Fruit fly (Drosophila melanogaster): ENCODE data around the gene ds.

Gene ds

DNA sequence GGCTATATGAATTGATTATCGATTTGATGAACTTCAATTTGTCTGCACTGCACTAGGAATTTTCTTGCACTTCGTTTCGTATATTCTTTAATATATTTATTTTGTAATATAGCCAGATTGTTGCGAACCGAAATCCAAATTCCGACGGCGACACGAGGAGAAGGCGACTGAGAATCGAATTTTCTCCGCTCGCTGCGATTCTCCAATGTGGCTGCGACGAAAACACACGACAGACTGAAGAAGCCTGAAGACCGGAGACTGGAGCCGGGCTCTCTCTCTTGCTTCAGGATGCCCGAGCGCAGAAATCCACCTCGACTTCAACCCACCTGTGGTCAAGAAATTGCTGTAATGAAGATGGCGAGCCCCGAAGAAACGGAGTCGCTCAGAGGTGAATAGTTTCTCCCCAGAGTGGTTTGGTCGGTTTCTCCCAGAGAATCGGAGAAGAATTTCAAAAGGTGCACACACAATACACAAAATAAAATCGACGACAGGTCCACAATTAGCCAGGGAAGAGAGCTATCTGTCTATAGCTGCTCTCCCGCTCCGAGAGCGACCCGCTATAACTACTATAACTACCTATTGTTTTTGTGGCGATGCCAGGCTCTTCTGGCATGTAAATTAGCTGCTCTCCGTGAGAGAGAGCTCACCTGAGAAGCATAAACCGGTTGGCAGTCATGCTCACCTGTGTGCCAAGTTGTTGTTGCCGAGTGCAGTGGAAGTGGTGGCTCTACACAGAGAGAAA lies at the start of gene ds:
Gene ds, minus strand, starts transcription at position 237 of the 742 bp plus-strand sequence.
- peak; percentile 19 for TF ChIP-seq Dll (optimal IDR thresholded peaks at IDR 0.05)
- no peak for TF ChIP-seq usp (GFP tag; optimal IDR thresholded peaks at IDR 0.05)
- TF ChIP-seq CG8478 (optimal IDR thresholded peaks at IDR 0.05): no peak

- TF ChIP-seq pan (optimal IDR thresholded peaks at IDR 0.05) (no peak), EcR (GFP tag; optimal IDR thresholded peaks at IDR 0.05) (no peak), Dll (optimal IDR thresholded peaks at IDR 0.05) (no peak), CG8478 (optimal IDR thresholded peaks at IDR 0.05) (no peak), usp (GFP tag; optimal IDR thresholded peaks at IDR 0.05) (no peak), psq (optimal IDR thresholded peaks at IDR 0.05) (no peak)
Measured at dm6 chr2L:750299-750698, 35.5 kb upstream of the ds start.

- no peak for TF ChIP-seq EcR (GFP tag; optimal IDR thresholded peaks at IDR 0.05)
- no peak for TF ChIP-seq psq (optimal IDR thresholded peaks at IDR 0.05)
- no peak for TF ChIP-seq usp (GFP tag; optimal IDR thresholded peaks at IDR 0.05)
- TF ChIP-seq pan (optimal IDR thresholded peaks at IDR 0.05): no peak
- TF ChIP-seq Dll (optimal IDR thresholded peaks at IDR 0.05): no peak
- TF ChIP-seq CG8478 (optimal IDR thresholded peaks at IDR 0.05): no peak
Measured at dm6 chr2L:749645-750044, 34.9 kb upstream of the ds start, which contains the start of gene GABA-B-R3. TSS of gene GABA-B-R3 (plus strand) at chr2L:749945.

- no peak for TF ChIP-seq usp (GFP tag; optimal IDR thresholded peaks at IDR 0.05)
- no peak for TF ChIP-seq psq (optimal IDR thresholded peaks at IDR 0.05)
Measured at dm6 chr2L:745785-746184, 31.0 kb upstream of the ds start.

- TF ChIP-seq Dll (optimal IDR thresholded peaks at IDR 0.05) (no peak), psq (optimal IDR thresholded peaks at IDR 0.05) (no peak), pan (optimal IDR thresholded peaks at IDR 0.05) (no peak), EcR (GFP tag; optimal IDR thresholded peaks at IDR 0.05) (no peak), CG8478 (optimal IDR thresholded peaks at IDR 0.05) (no peak), usp (GFP tag; optimal IDR thresholded peaks at IDR 0.05) (no peak)
Measured at dm6 chr2L:744295-744694, 29.5 kb upstream of the ds start, which contains the start of gene Eaat2. TSS of gene Eaat2 (minus strand) at chr2L:744395.

- TF ChIP-seq Dll (optimal IDR thresholded peaks at IDR 0.05) (no peak), pan (optimal IDR thresholded peaks at IDR 0.05) (no peak), CG8478 (optimal IDR thresholded peaks at IDR 0.05) (no peak), EcR (GFP tag; optimal IDR thresholded peaks at IDR 0.05) (no peak), psq (optimal IDR thresholded peaks at IDR 0.05) (no peak), usp (GFP tag; optimal IDR thresholded peaks at IDR 0.05) (no peak)
Measured at dm6 chr2L:740031-740430, 25.2 kb upstream of the ds start.

DNA sequence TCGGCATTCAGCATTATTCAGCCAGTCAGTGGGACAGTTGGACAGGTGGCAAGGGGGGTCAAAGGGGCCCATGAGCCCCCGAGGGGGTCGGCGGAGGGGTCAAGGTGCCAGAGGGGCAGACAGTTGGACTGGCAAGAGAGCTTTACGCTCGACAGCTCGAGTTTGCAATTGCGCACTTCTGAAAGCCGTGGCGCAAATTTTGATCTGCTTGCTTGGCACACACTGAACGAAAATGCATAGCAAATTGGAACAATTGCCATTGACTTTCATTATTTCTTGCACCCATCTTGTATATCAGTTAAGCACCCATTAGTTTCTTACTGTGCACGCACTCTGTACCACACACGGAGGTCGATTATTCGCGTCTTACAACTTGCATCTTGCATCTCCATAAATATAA lies 21.0 kb upstream of the ds start:
- TF ChIP-seq psq (optimal IDR thresholded peaks at IDR 0.05) (no peak), pan (optimal IDR thresholded peaks at IDR 0.05) (no peak), CG8478 (optimal IDR thresholded peaks at IDR 0.05) (no peak), usp (GFP tag; optimal IDR thresholded peaks at IDR 0.05) (no peak), Dll (optimal IDR thresholded peaks at IDR 0.05) (no peak), EcR (GFP tag; optimal IDR thresholded peaks at IDR 0.05) (no peak)

DNA sequence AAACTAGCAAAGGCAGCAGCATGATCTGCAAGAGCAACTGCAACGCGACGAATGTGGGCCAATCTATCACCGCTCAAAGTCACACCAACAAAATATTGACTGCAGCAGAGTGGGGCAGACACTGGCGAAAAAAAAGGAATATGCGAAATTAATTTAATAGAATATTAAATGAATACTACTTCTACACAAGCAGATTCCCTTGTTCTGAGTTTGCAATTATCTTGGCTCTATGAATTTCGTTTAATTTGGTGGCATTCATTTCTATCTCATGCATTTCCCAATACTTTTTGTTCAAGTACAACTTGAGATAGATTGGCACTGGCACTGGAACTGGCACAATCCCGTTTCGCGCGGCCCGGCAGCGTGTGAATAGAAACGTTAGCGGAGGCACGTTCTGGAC lies 19.3 kb upstream of the ds start:
- TF ChIP-seq EcR (GFP tag; optimal IDR thresholded peaks at IDR 0.05) (no peak), pan (optimal IDR thresholded peaks at IDR 0.05) (no peak), usp (GFP tag; optimal IDR thresholded peaks at IDR 0.05) (no peak), Dll (optimal IDR thresholded peaks at IDR 0.05) (no peak), psq (optimal IDR thresholded peaks at IDR 0.05) (no peak), CG8478 (optimal IDR thresholded peaks at IDR 0.05) (no peak)

- no peak for TF ChIP-seq CG8478 (optimal IDR thresholded peaks at IDR 0.05)
- TF ChIP-seq pan (optimal IDR thresholded peaks at IDR 0.05): no peak
- TF ChIP-seq psq (optimal IDR thresholded peaks at IDR 0.05): no peak
- no peak for TF ChIP-seq EcR (GFP tag; optimal IDR thresholded peaks at IDR 0.05)
- no peak for TF ChIP-seq usp (GFP tag; optimal IDR thresholded peaks at IDR 0.05)
- TF ChIP-seq Dll (optimal IDR thresholded peaks at IDR 0.05): no peak
Measured at dm6 chr2L:732105-732504, 17.3 kb upstream of the ds start.

DNA sequence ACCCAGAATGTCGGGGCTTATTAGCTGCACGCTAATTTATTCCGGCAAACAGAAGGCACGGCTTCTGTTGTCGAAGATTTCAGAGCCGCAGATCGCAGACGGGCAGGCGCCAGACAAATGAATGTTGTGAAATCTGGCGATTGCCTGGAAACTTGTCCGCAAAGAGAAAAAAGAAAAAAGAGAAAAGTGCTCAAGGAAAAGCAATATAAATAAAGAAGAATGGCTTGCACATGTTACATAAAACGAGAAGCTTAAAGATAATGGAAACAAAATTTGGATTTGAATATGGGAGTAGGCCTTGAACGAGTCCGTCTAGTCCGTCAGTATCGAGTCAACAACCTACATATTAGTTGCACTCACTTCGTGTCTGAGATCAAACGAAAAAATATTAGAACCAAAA lies 13.3 kb upstream of the ds start, which contains the start of gene Hsp60B:
Gene Hsp60B, plus strand, starts transcription at position 301 of the 400 bp plus-strand sequence.
- no peak for TF ChIP-seq EcR (GFP tag; optimal IDR thresholded peaks at IDR 0.05)
- TF ChIP-seq usp (GFP tag; optimal IDR thresholded peaks at IDR 0.05): no peak
- TF ChIP-seq psq (optimal IDR thresholded peaks at IDR 0.05): no peak

- TF ChIP-seq pan (optimal IDR thresholded peaks at IDR 0.05) (no peak), EcR (GFP tag; optimal IDR thresholded peaks at IDR 0.05) (no peak), CG8478 (optimal IDR thresholded peaks at IDR 0.05) (no peak), usp (GFP tag; optimal IDR thresholded peaks at IDR 0.05) (no peak), Dll (optimal IDR thresholded peaks at IDR 0.05) (no peak), psq (optimal IDR thresholded peaks at IDR 0.05) (no peak)
Measured at dm6 chr2L:724746-725145, 10.0 kb upstream of the ds start.

dm6 chr2L:723799-724531 lies 9.2 kb upstream of the ds start:
- TF ChIP-seq EcR (GFP tag; optimal IDR thresholded peaks at IDR 0.05) (peak in 1 of 2 experiments; percentile 11), psq (optimal IDR thresholded peaks at IDR 0.05) (no peak), Dll (optimal IDR thresholded peaks at IDR 0.05) (no peak)

All from whole organism.